Fruit fly (Drosophila melanogaster) whole organism, wandering third instar larva: Measurements from ENCODE around the gene Mpc1.

ENCODE experiments used
- CG9705 ChIP-seq: fragments of 200-800 bp; sonication (Bioruptor generic); optimal IDR thresholded peaks from 2 replicates; lab custom pipeline; 2018; ENCODE audit warnings: missing biosample characterization, mild to moderate bottlenecking, missing genetic modification characterization
- brk ChIP-seq: fragments of 200-800 bp; sonication (Bioruptor generic); optimal IDR thresholded peaks from 2 replicates; lab custom pipeline; 2016; ENCODE audit warnings: missing biosample characterization, mild to moderate bottlenecking, missing genetic modification characterization

dm6 chr3R:18914594-18915275, 13.7 kb downstream of the Mpc1 start, which contains the start of gene Xrp1:
- TF ChIP-seq CG9705 (GFP tag; lab: Kevin White, UChicago) (no peak), brk (GFP tag; lab: Kevin White, UChicago) (no peak)
